Worm (Caenorhabditis elegans) whole organism, L2 larva: ENCODE measurements around the gene str-153.

Experiments
- F13H6.1 ChIP-seq: sonication (generic microtip); optimal IDR thresholded peaks from 2 replicates; lab custom pipeline; 2016; ENCODE audit warnings: missing genetic modification characterization, missing compliant biosample characterization
- R02D3.7 ChIP-seq: fragments of 150-350 bp; optimal IDR thresholded peaks from 2 replicates; lab custom pipeline; 2014; ENCODE audit warnings: missing biosample characterization, missing genetic modification characterization
- Y55F3AM.14 ChIP-seq: fragments of 200-800 bp; sonication (Bioruptor generic); optimal IDR thresholded peaks from 2 replicates; lab custom pipeline; 2018; ENCODE audit warnings: mild to moderate bottlenecking, missing genetic modification characterization, missing compliant biosample characterization
- ZK546.5 ChIP-seq: sonication (generic microtip); optimal IDR thresholded peaks from 2 replicates; lab custom pipeline; 2017; ENCODE audit warnings: missing biosample characterization, missing genetic modification characterization
- ama-1 ChIP-seq: fragments of 150-350 bp; optimal IDR thresholded peaks from 2 replicates; lab custom pipeline; 2018; ENCODE audit warnings: inconsistent platforms
- blmp-1 ChIP-seq: sonication (generic microtip); optimal IDR thresholded peaks from 2 replicates; lab custom pipeline; 2017; ENCODE audit warnings: missing genetic modification characterization, mild to moderate bottlenecking, missing compliant biosample characterization, antibody characterized with exemption, moderate library complexity; ENCODE audit not compliant: insufficient read depth
- ceh-16 ChIP-seq: fragments of 150-350 bp; optimal IDR thresholded peaks from 2 replicates; lab custom pipeline; 2014; ENCODE audit warnings: missing biosample characterization, missing genetic modification characterization
- ceh-82 ChIP-seq: fragments of 150-350 bp; optimal IDR thresholded peaks from 2 replicates; lab custom pipeline; 2014; ENCODE audit warnings: missing biosample characterization, missing genetic modification characterization
- crh-2 ChIP-seq: sonication (generic microtip); optimal IDR thresholded peaks from 2 replicates; lab custom pipeline; 2017; ENCODE audit warnings: missing biosample characterization, missing genetic modification characterization
- dmd-4 ChIP-seq: sonication (generic microtip); optimal IDR thresholded peaks from 2 replicates; lab custom pipeline; 2017; ENCODE audit warnings: missing biosample characterization, missing genetic modification characterization
- egl-27 ChIP-seq: sonication (generic microtip); optimal IDR thresholded peaks from 3 replicates; lab custom pipeline; 2017; ENCODE audit warnings: missing biosample characterization, missing genetic modification reagents, missing genetic modification characterization
- elt-3 ChIP-seq: sonication (generic microtip); optimal IDR thresholded peaks from 2 replicates; lab custom pipeline; 2017; ENCODE audit warnings: missing biosample characterization, missing genetic modification characterization
- gmeb-1 ChIP-seq: fragments of 150-350 bp; optimal IDR thresholded peaks from 2 replicates; lab custom pipeline; 2014; ENCODE audit warnings: missing biosample characterization, missing genetic modification characterization
- lin-11 ChIP-seq: fragments of 150-350 bp; sonication (generic microtip); optimal IDR thresholded peaks from 2 replicates; lab custom pipeline; 2014; ENCODE audit warnings: missing biosample characterization, missing genetic modification characterization, inconsistent platforms, mixed read lengths
- lin-13 ChIP-seq: fragments of 150-350 bp; optimal IDR thresholded peaks from 2 replicates; lab custom pipeline; 2014; ENCODE audit warnings: missing biosample characterization, missing genetic modification reagents, missing genetic modification characterization
- lin-39 ChIP-seq: fragments of 150-350 bp; optimal IDR thresholded peaks from 2 replicates; lab custom pipeline; 2014; ENCODE audit warnings: missing biosample characterization, missing genetic modification reagents, missing genetic modification characterization
- lsy-2 ChIP-seq, 2 experiments: fragments of 150-350 bp in 1 of 2; sonication (generic microtip) in 1 of 2; optimal IDR thresholded peaks; 2 replicates each; lab custom pipeline; 2014 to 2017; ENCODE audit warnings: missing biosample characterization in 2 of 2, missing genetic modification characterization in 2 of 2
- mab-5 ChIP-seq: fragments of 150-350 bp; optimal IDR thresholded peaks from 2 replicates; lab custom pipeline; 2014; ENCODE audit warnings: missing biosample characterization, missing genetic modification characterization
- mbf-1 ChIP-seq: sonication (generic microtip); optimal IDR thresholded peaks from 2 replicates; lab custom pipeline; 2017; ENCODE audit warnings: missing biosample characterization, missing genetic modification characterization
- nhr-11 ChIP-seq: fragments of 150-350 bp; optimal IDR thresholded peaks from 2 replicates; lab custom pipeline; 2014; ENCODE audit warnings: missing biosample characterization, missing genetic modification characterization
- nhr-12 ChIP-seq: fragments of 150-350 bp; optimal IDR thresholded peaks from 2 replicates; lab custom pipeline; 2014; ENCODE audit warnings: missing biosample characterization, missing genetic modification characterization
- nhr-23 ChIP-seq: fragments of 150-350 bp; optimal IDR thresholded peaks from 2 replicates; lab custom pipeline; 2014; ENCODE audit warnings: missing biosample characterization, missing genetic modification reagents, missing genetic modification characterization
- nhr-237 ChIP-seq: fragments of 150-350 bp; optimal IDR thresholded peaks from 2 replicates; lab custom pipeline; 2014; ENCODE audit warnings: missing biosample characterization, missing genetic modification characterization
- nhr-6 ChIP-seq: fragments of 150-350 bp; optimal IDR thresholded peaks from 2 replicates; lab custom pipeline; 2014; ENCODE audit warnings: missing biosample characterization, missing genetic modification characterization
- nhr-77 ChIP-seq: fragments of 150-350 bp; optimal IDR thresholded peaks from 2 replicates; lab custom pipeline; 2014; ENCODE audit warnings: missing biosample characterization, missing genetic modification characterization
- peb-1 ChIP-seq: fragments of 150-350 bp; optimal IDR thresholded peaks from 2 replicates; lab custom pipeline; 2014; ENCODE audit warnings: missing biosample characterization, missing genetic modification characterization
- skn-1 ChIP-seq: sonication (generic microtip); optimal IDR thresholded peaks from 2 replicates; lab custom pipeline; 2017; ENCODE audit warnings: missing biosample characterization, missing genetic modification characterization
- sma-3 ChIP-seq: sonication (generic microtip); optimal IDR thresholded peaks from 2 replicates; lab custom pipeline; 2016; ENCODE audit warnings: missing genetic modification reagents, missing genetic modification characterization, missing compliant biosample characterization
- snpc-4 ChIP-seq: fragments of 150-350 bp; optimal IDR thresholded peaks from 2 replicates; lab custom pipeline; 2014; ENCODE audit warnings: missing biosample characterization, missing genetic modification characterization
- unc-39 ChIP-seq: fragments of 150-350 bp; optimal IDR thresholded peaks from 2 replicates; lab custom pipeline; 2014; ENCODE audit warnings: missing biosample characterization, missing genetic modification characterization
- unc-62 ChIP-seq: fragments of 150-350 bp; optimal IDR thresholded peaks from 2 replicates; lab custom pipeline; 2014; ENCODE audit warnings: missing biosample characterization, missing genetic modification reagents, missing genetic modification characterization
- zag-1 ChIP-seq: fragments of 150-350 bp; optimal IDR thresholded peaks from 2 replicates; lab custom pipeline; 2014; ENCODE audit warnings: missing biosample characterization, missing genetic modification characterization
- ztf-1 ChIP-seq: fragments of 200-800 bp; sonication (Bioruptor generic); conservative IDR thresholded peaks from 2 replicates; pipeline ENCODE4 v1.3.6; 2022; ENCODE audit warnings: missing genetic modification characterization, missing compliant biosample characterization
- ztf-11 ChIP-seq: sonication (generic microtip); optimal IDR thresholded peaks from 2 replicates; lab custom pipeline; 2017; ENCODE audit warnings: missing biosample characterization, missing genetic modification characterization
- ztf-4 ChIP-seq: fragments of 150-350 bp; optimal IDR thresholded peaks from 2 replicates; lab custom pipeline; 2014; ENCODE audit warnings: missing biosample characterization, missing genetic modification characterization

The str-153 gene

DNA sequence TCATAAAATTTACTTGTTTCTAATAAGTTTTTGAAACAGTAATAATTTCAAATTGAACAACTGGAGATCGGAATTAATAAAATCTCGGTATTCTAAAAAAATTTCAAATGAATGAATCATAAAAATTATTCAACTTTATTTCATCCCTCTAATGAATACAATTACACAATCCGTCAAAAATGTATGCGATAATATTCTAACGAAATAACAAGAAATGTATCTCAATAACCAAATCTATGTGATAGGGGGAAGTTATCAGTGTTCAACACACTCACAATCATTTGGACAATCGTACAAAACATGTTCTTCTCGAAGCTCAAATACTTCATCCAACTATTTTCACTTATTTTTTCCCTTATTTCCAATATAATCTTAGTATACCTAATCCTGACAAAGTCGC is 7.5 kb downstream of the str-153 start, which contains the start of gene Y9C9A.5:
Gene Y9C9A.5 (plus strand): TSS at position 301 of the 400 bp plus-strand sequence.
- TF ChIP-seq unc-39 (tag; lab: Kevin White, UChicago) (no peak), nhr-23 (tag; lab: Kevin White, UChicago) (no peak), ztf-1 (GFP tag; lab: Robert Waterston, UW) (no peak), elt-3 (tag; lab: Kevin White, UChicago) (no peak), ama-1 (lab: Kevin White, UChicago) (no peak), snpc-4 (tag; lab: Kevin White, UChicago) (no peak), ztf-11 (tag; lab: Kevin White, UChicago) (no peak), lin-39 (no peak), peb-1 (no peak)

DNA sequence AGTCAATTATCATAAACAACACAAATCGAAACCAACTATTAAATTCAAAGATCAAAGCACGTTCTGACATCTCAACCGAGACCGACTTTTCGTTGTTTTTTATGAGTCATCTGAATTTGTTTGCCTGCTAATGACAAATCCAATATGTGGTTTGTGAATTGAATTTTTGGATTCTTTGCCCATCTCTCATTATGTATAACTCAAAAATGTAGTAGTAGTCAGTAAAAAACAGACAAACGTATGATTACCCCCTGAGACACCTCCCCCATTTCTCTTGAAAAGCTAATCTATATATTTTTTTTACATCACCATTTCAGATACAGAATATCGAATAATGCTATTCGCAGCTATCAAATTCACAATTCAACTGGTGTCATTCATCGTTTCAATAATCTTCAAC is 11.6 kb downstream of the str-153 start, which contains the start of gene str-169:
Gene str-169 (plus strand): TSS at position 301 of the 400 bp plus-strand sequence.
- no peak for TF ChIP-seq blmp-1
- no peak for TF ChIP-seq snpc-4 (tag; lab: Kevin White, UChicago)
- TF ChIP-seq lin-13: no peak
- TF ChIP-seq peb-1: no peak
- no peak for TF ChIP-seq egl-27 (tag; lab: Kevin White, UChicago)
- TF ChIP-seq ZK546.5: no peak
- no peak for TF ChIP-seq mbf-1 (tag; lab: Kevin White, UChicago)
- no peak for TF ChIP-seq gmeb-1
- TF ChIP-seq Y55F3AM.14 (GFP tag; lab: Kevin White, UChicago): no peak
- TF ChIP-seq nhr-77 (tag; lab: Kevin White, UChicago): no peak
- TF ChIP-seq nhr-237: no peak
- TF ChIP-seq sma-3: no peak
- TF ChIP-seq ceh-16: no peak
- TF ChIP-seq R02D3.7 (tag; lab: Kevin White, UChicago): no peak
- TF ChIP-seq unc-62 (GFP tag; lab: Kevin White, UChicago): no peak
- TF ChIP-seq F13H6.1 (tag; lab: Kevin White, UChicago): no peak
- no peak for TF ChIP-seq nhr-6 (tag; lab: Kevin White, UChicago)
- no peak for TF ChIP-seq crh-2

DNA sequence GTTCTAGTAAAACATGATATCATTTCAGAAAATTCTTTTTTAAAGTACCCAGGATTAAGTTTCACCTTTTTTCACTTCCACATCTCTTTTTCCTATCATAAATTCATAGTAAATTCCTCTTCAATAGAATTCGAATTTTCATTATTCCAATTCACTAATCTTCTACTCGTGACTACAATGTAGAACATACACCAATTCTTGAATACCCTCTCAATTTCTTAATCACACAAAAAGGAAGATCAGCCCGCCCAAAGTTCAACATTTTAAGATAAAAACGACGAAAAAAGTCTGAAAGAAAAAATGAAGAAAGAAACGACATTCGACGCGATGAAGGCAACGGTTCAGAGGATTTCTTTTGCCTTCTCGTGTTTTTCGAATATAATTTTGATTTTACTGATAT is 19.7 kb downstream of the str-153 start, which contains the start of gene str-163:
Gene str-163 (plus strand): TSS at position 301 of the 400 bp plus-strand sequence.
- TF ChIP-seq ceh-82 (no peak), zag-1 (tag; lab: Kevin White, UChicago) (no peak), nhr-12 (no peak), peb-1 (no peak), crh-2 (no peak), mab-5 (tag; lab: Kevin White, UChicago) (no peak), lin-11 (tag; lab: Kevin White, UChicago) (no peak), mbf-1 (tag; lab: Kevin White, UChicago) (no peak), nhr-11 (tag; lab: Kevin White, UChicago) (no peak)

DNA sequence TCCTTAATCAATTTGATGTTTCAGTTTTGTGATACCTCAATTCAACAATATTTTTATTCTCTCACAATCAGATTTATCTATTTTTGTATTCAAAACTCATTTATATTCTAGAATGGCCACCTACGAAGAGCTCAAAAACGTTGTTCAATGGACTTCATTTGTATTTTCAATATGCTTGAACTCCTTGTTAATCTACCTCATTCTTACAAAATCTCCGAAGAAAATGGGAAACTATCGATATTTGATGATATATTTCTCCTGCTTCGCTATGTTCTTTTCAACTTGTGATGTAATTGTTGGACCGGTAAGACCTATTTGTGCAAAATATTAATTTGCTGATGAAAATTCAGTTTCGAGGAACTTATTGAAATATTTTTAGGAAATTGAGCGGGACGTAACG is 26.4 kb downstream of the str-153 start, which contains the start of gene str-164:
Gene str-164 (plus strand): TSS at position 113 of the 400 bp plus-strand sequence.
- no peak for TF ChIP-seq ztf-4 (tag; lab: Kevin White, UChicago)
- no peak for TF ChIP-seq ztf-1 (GFP tag; lab: Robert Waterston, UW)
- TF ChIP-seq skn-1: no peak
- no peak for TF ChIP-seq egl-27 (tag; lab: Kevin White, UChicago)
- no peak for TF ChIP-seq unc-39 (tag; lab: Kevin White, UChicago)
- no peak for TF ChIP-seq ZK546.5
- no peak for TF ChIP-seq mab-5 (tag; lab: Kevin White, UChicago)
- no peak for TF ChIP-seq lsy-2 (tag; optimal IDR thresholded peaks at IDR 0.05; lab: Kevin White, UChicago)
- no peak for TF ChIP-seq Y55F3AM.14 (GFP tag; lab: Kevin White, UChicago)
- no peak for TF ChIP-seq dmd-4 (tag; lab: Kevin White, UChicago)

DNA sequence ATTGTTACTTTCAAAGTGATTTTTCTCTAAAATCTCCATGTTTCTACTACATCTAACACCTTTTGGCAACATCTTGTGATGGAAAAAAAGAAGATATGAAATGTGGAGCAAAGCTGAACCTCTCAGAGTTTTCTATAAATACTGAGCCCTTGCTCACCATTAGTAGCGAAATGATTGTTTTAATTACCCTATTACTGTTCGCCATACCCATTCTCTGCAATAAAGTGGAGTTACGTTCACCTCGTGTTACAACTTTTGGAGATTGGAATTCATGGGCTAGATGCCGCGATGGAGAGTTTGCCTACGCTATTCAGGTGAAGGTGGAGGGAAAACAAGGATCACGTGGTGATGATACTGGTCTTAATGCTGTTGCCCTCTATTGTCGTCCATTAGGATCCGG is 29.6 kb downstream of the str-153 start, which contains the start of gene txt-3:
Gene txt-3 (plus strand): TSS at position 125 of the 400 bp plus-strand sequence.
- TF ChIP-seq unc-39 (tag; lab: Kevin White, UChicago) (no peak), ZK546.5 (no peak)
